Worm (Caenorhabditis elegans): ENCODE measurements around the gene C31H1.2.

- no peak for TF ChIP-seq ceh-82 (tag; optimal IDR thresholded peaks at IDR 0.05)
- no peak for TF ChIP-seq lin-15B (tag; optimal IDR thresholded peaks at IDR 0.05)
- TF ChIP-seq sptf-1 (tag; optimal IDR thresholded peaks at IDR 0.05), result no peak
- no peak for TF ChIP-seq Y116A8C.19 (tag; optimal IDR thresholded peaks at IDR 0.05; ENCODE audit: borderline replicate concordance)
- TF ChIP-seq ama-1 (optimal IDR thresholded peaks at IDR 0.05), result no peak
- no peak for TF ChIP-seq nhr-77 (tag; optimal IDR thresholded peaks at IDR 0.05)
- no peak for TF ChIP-seq ztf-11 (tag; optimal IDR thresholded peaks at IDR 0.05)
- TF ChIP-seq lir-3 (tag; optimal IDR thresholded peaks at IDR 0.05; ENCODE audit: poor library complexity), result no peak
- no peak for TF ChIP-seq tbx-2 (tag; optimal IDR thresholded peaks at IDR 0.05)
Observed at ce11 chrIV:5834182-5834581, 43.1 kb downstream of the C31H1.2 start.
